Worm (Caenorhabditis elegans) whole organism, L1 larva: ENCODE data around the gene F32G8.2.

Source experiments
- mef-2 ChIP-seq: fragments of 150-350 bp; optimal IDR thresholded peaks from 2 replicates; lab custom pipeline; 2014; ENCODE audit warnings: missing biosample characterization, missing genetic modification characterization
- nhr-47 ChIP-seq: sonication (generic microtip); optimal IDR thresholded peaks from 2 replicates; lab custom pipeline; 2016; ENCODE audit warnings: mild to moderate bottlenecking, missing genetic modification characterization, moderate library complexity, missing compliant biosample characterization

- TF ChIP-seq nhr-47 (tag; lab: Kevin White, UChicago) (no peak), mef-2 (tag; lab: Kevin White, UChicago) (no peak)
These were observed 14.3 kb downstream of the F32G8.2 start for ce11 chrV:10564140-10564539.
